Worm (Caenorhabditis elegans): ENCODE results near the gene C34C12.1.

Gene C34C12.1

ce11 chrIII:3425438-3425837, 28.7 kb upstream of the C34C12.1 start, which contains the start of gene metl-18:
Gene metl-18 (plus strand): TSS chrIII:3425738.
- TF ChIP-seq zip-11 (GFP tag; IDR thresholded peaks at IDR 0.05) (no peak), tra-1 (GFP tag; IDR thresholded peaks at IDR 0.05) (no peak), Y48G9A.11 (GFP tag; IDR thresholded peaks at IDR 0.05) (no peak), D1046.2 (GFP tag; IDR thresholded peaks at IDR 0.05) (no peak), zfp-3 (GFP tag; conservative IDR thresholded peaks at IDR 0.05) (no peak), daf-12 (tag; optimal IDR thresholded peaks at IDR 0.05) (no peak), nhr-10 (tag; optimal IDR thresholded peaks at IDR 0.05) (no peak), mxl-2 (GFP tag; conservative IDR thresholded peaks at IDR 0.05) (no peak), ceh-32 (tag; optimal IDR thresholded peaks at IDR 0.05; ENCODE audit: poor library complexity) (no peak), sdz-12 (GFP tag; optimal IDR thresholded peaks at IDR 0.05) (no peak), lim-7 (GFP tag; IDR thresholded peaks at IDR 0.05) (no peak), nhr-42 (GFP tag; IDR thresholded peaks at IDR 0.05) (no peak), lir-3 (tag; optimal IDR thresholded peaks at IDR 0.05) (no peak), zip-2 (tag; optimal IDR thresholded peaks at IDR 0.05) (no peak), nhr-111 (GFP tag; optimal IDR thresholded peaks at IDR 0.05) (no peak), mxl-3 (GFP tag; optimal IDR thresholded peaks at IDR 0.05) (no peak), lin-29 (GFP tag; IDR thresholded peaks at IDR 0.05) (no peak), ztf-7 (tag; optimal IDR thresholded peaks at IDR 0.05) (no peak), saeg-2 (GFP tag; IDR thresholded peaks at IDR 0.05) (no peak), mep-1 (tag; optimal IDR thresholded peaks at IDR 0.05) (no peak)

ce11 chrIII:3426741-3427140, 27.4 kb upstream of the C34C12.1 start:
- TF ChIP-seq cey-2 (tag; optimal IDR thresholded peaks at IDR 0.05; ENCODE audit: borderline replicate concordance, insufficient read depth) (no peak), daf-19 (GFP tag; conservative IDR thresholded peaks at IDR 0.05) (no peak), pha-4 (GFP tag; IDR thresholded peaks at IDR 0.05) (peak; percentile 50; the same call in 1 of the 2 replicates), pha-4 (tag; optimal IDR thresholded peaks at IDR 0.05) (no peak), nhr-6 (tag; optimal IDR thresholded peaks at IDR 0.05) (no peak), gei-8 (GFP tag; optimal IDR thresholded peaks at IDR 0.05) (no peak), saeg-2 (GFP tag; IDR thresholded peaks at IDR 0.05) (no peak), ces-1 (GFP tag; optimal IDR thresholded peaks at IDR 0.05) (no peak), nhr-10 (tag; optimal IDR thresholded peaks at IDR 0.05) (no peak), spr-1 (tag; optimal IDR thresholded peaks at IDR 0.05) (no peak), T20F7.1 (GFP tag; optimal IDR thresholded peaks at IDR 0.05) (no peak), vab-7 (GFP tag; IDR thresholded peaks at IDR 0.05) (peak; percentile 51; the same call in 1 of the 2 replicates), ceh-20 (GFP tag; IDR thresholded peaks at IDR 0.05) (0 out of 2 replicates have a peak, but pooled peaks have one; percentile 15), dmd-9 (GFP tag; IDR thresholded peaks at IDR 0.05) (no peak), ceh-44 (GFP tag; IDR thresholded peaks at IDR 0.05) (no peak), Y105C5A.15 (GFP tag; IDR thresholded peaks at IDR 0.05) (no peak), fos-1 (tag; optimal IDR thresholded peaks at IDR 0.05) (no peak), zfp-3 (GFP tag; conservative IDR thresholded peaks at IDR 0.05) (peak; percentile 54; the same call in 1 of the 2 replicates), dve-1 (tag; optimal IDR thresholded peaks at IDR 0.05; ENCODE audit: insufficient read depth) (no peak), unc-62 (GFP tag; optimal IDR thresholded peaks at IDR 0.05 in 1 of 2) (no peak), unc-62 (tag; optimal IDR thresholded peaks at IDR 0.05) (no peak), ZK337.2 (GFP tag; IDR thresholded peaks at IDR 0.05) (0 out of 2 replicates have a peak, but pooled peaks have one; percentile 36), F37D6.2 (tag; optimal IDR thresholded peaks at IDR 0.05) (no peak), lin-38 (GFP tag; IDR thresholded peaks at IDR 0.05) (peak; percentile 66), duxl-1 (tag; optimal IDR thresholded peaks at IDR 0.05; ENCODE audit: poor library complexity) (peak; percentile 37), zip-11 (GFP tag; IDR thresholded peaks at IDR 0.05) (no peak), nhr-102 (tag; optimal IDR thresholded peaks at IDR 0.05) (no peak), daf-8 (GFP tag; IDR thresholded peaks at IDR 0.05) (no peak), ctbp-1 (GFP tag; IDR thresholded peaks at IDR 0.05) (0 out of 2 replicates have a peak, but pooled peaks have one; percentile 43), ZK546.5 (tag; optimal IDR thresholded peaks at IDR 0.05) (no peak), set-16 (GFP tag; IDR thresholded peaks at IDR 0.05) (peak; percentile 74), lin-15B (tag; optimal IDR thresholded peaks at IDR 0.05) (no peak), fkh-10 (GFP tag; optimal IDR thresholded peaks at IDR 0.05) (no peak), ceh-82 (tag; optimal IDR thresholded peaks at IDR 0.05) (no peak), ztf-7 (tag; optimal IDR thresholded peaks at IDR 0.05) (no peak), egl-27 (tag; optimal IDR thresholded peaks at IDR 0.05) (no peak)

Data from whole organism, L4 larva.